Worm (Caenorhabditis elegans): ENCODE data around the gene Y110A2AL.6.

ce11 chrII:2857559-2857958, 16.1 kb upstream of the Y110A2AL.6 start:
- no peak for TF ChIP-seq fkh-10 (GFP tag; optimal IDR thresholded peaks at IDR 0.05)
- TF ChIP-seq jun-1 (tag; optimal IDR thresholded peaks at IDR 0.05) = no peak
- no peak for TF ChIP-seq nhr-71 (tag; optimal IDR thresholded peaks at IDR 0.05)
- no peak for TF ChIP-seq ztf-4 (tag; optimal IDR thresholded peaks at IDR 0.05)
- TF ChIP-seq nhr-11 (tag; optimal IDR thresholded peaks at IDR 0.05) = no peak
- peak; percentile 16 to 88 (median 73) for TF ChIP-seq elt-3 (tag; optimal IDR thresholded peaks at IDR 0.05)
- TF ChIP-seq lin-15B (tag; optimal IDR thresholded peaks at IDR 0.05) = no peak
- TF ChIP-seq pag-3 (tag; optimal IDR thresholded peaks at IDR 0.05; ENCODE audit: borderline replicate concordance, insufficient read depth) = peak; percentile 90
- TF ChIP-seq lsy-2 (tag; optimal IDR thresholded peaks at IDR 0.05) = no peak
- no peak for TF ChIP-seq unc-130 (tag; optimal IDR thresholded peaks at IDR 0.05)
- no peak for TF ChIP-seq ama-1 (optimal IDR thresholded peaks at IDR 0.05)
